Worm (Caenorhabditis elegans) whole organism, young adult: ENCODE results near the gene F08G2.7.

ENCODE experiments used
- B0019.2 ChIP-seq: fragments of 200-800 bp; sonication (Bioruptor generic); conservative IDR thresholded peaks from 2 replicates; pipeline ENCODE4 v1.3.6; 2022; ENCODE audit warnings: missing genetic modification reagents, missing genetic modification characterization, missing compliant biosample characterization
- C17E4.6 ChIP-seq: fragments of 200-800 bp; sonication (Bioruptor generic); IDR thresholded peaks from 2 replicates; pipeline ENCODE4 v1.3.6; 2022; ENCODE audit warnings: missing genetic modification reagents, missing genetic modification characterization, missing compliant biosample characterization
- F10E7.11 ChIP-seq: sonication (generic microtip); optimal IDR thresholded peaks from 2 replicates; lab custom pipeline; 2017; ENCODE audit warnings: mild to moderate bottlenecking, missing genetic modification characterization, moderate library complexity, missing compliant biosample characterization
- F23B12.7 ChIP-seq: sonication (generic microtip); optimal IDR thresholded peaks from 2 replicates; lab custom pipeline; 2017; ENCODE audit warnings: missing genetic modification characterization, mild to moderate bottlenecking, missing compliant biosample characterization, antibody characterized with exemption, moderate library complexity; ENCODE audit not compliant: insufficient read depth
- F39B2.1 ChIP-seq: fragments of 200-800 bp; sonication (Bioruptor generic); IDR thresholded peaks from 2 replicates; pipeline ENCODE4 v1.3.6; 2022; ENCODE audit warnings: missing genetic modification reagents, missing genetic modification characterization, missing compliant biosample characterization
- F57A8.1 ChIP-seq: fragments of 200-800 bp; sonication (Bioruptor generic); optimal IDR thresholded peaks from 2 replicates; lab custom pipeline; 2018; ENCODE audit warnings: mild to moderate bottlenecking, missing genetic modification characterization, moderate library complexity, missing compliant biosample characterization
- Y53G8AR.9 ChIP-seq: fragments of 200-800 bp; sonication (Bioruptor generic); conservative IDR thresholded peaks from 2 replicates; pipeline ENCODE4 v1.3.6; 2022; ENCODE audit warnings: missing genetic modification reagents, missing genetic modification characterization, missing compliant biosample characterization
- Y95B8A.8 ChIP-seq: fragments of 200-800 bp; sonication (Bioruptor generic); IDR thresholded peaks from 2 replicates; pipeline ENCODE4 v1.3.6; 2022; ENCODE audit warnings: missing genetic modification reagents, missing genetic modification characterization, missing compliant biosample characterization
- akir-1 ChIP-seq: fragments of 200-800 bp; sonication (Bioruptor generic); optimal IDR thresholded peaks from 2 replicates; lab custom pipeline; 2018; ENCODE audit warnings: mild to moderate bottlenecking, missing genetic modification characterization, moderate library complexity, missing compliant biosample characterization
- ama-1 ChIP-seq, 3 experiments: fragments of 150-350 bp in 1 of 3; sonication (generic microtip) in 2 of 3; optimal IDR thresholded peaks; 2 replicates each; lab custom pipeline; 2014 to 2018; ENCODE audit warnings: missing biosample characterization in 2 of 3, missing genetic modification characterization in 2 of 3, missing genetic modification reagents in 2 of 3
- athp-1 ChIP-seq: sonication (generic microtip); optimal IDR thresholded peaks from 2 replicates; lab custom pipeline; 2017; ENCODE audit warnings: mild to moderate bottlenecking, missing genetic modification characterization, missing compliant biosample characterization
- attf-6 ChIP-seq: fragments of 200-800 bp; sonication (Bioruptor generic); IDR thresholded peaks from 2 replicates; pipeline ENCODE4 v1.3.6; 2022; ENCODE audit warnings: missing genetic modification reagents, missing genetic modification characterization, missing compliant biosample characterization
- bed-2 ChIP-seq: fragments of 200-800 bp; sonication (Bioruptor generic); IDR thresholded peaks from 2 replicates; pipeline ENCODE4 v1.3.6; 2022; ENCODE audit warnings: missing genetic modification reagents, missing genetic modification characterization, missing compliant biosample characterization
- ccch-3 ChIP-seq: fragments of 200-800 bp; sonication (Bioruptor generic); optimal IDR thresholded peaks from 2 replicates; lab custom pipeline; 2018; ENCODE audit warnings: mild to moderate bottlenecking, missing genetic modification characterization, missing compliant biosample characterization
- cebp-1 ChIP-seq, 2 experiments: fragments of 200-800 bp in 1 of 2; sonication (Bioruptor generic) in 1 of 2; sonication (generic microtip) in 1 of 2; IDR thresholded peaks in 1 of 2; optimal IDR thresholded peaks in 1 of 2; 2 replicates each; pipeline versions ENCODE4 v1.3.6 to Lab custom; 2017 to 2022; ENCODE audit warnings: missing compliant biosample characterization in 2 of 2, missing genetic modification characterization in 2 of 2, mild to moderate bottlenecking in 1 of 2, missing genetic modification reagents in 1 of 2, moderate library complexity in 1 of 2
- ceh-58 ChIP-seq: fragments of 200-800 bp; sonication (Bioruptor generic); IDR thresholded peaks from 2 replicates; pipeline ENCODE4 v1.3.6; 2022; ENCODE audit warnings: missing genetic modification characterization, missing compliant biosample characterization
- ceh-91 ChIP-seq: fragments of 200-800 bp; sonication (Bioruptor generic); IDR thresholded peaks from 2 replicates; pipeline ENCODE4 v1.3.6; 2022; ENCODE audit warnings: missing genetic modification reagents, missing genetic modification characterization, missing compliant biosample characterization
- dpl-1 ChIP-seq: fragments of 150-350 bp; optimal IDR thresholded peaks from 2 replicates; lab custom pipeline; 2014; ENCODE audit warnings: missing biosample characterization, missing genetic modification reagents, missing genetic modification characterization
- egl-18 ChIP-seq: fragments of 200-800 bp; sonication (Bioruptor generic); IDR thresholded peaks from 2 replicates; pipeline ENCODE4 v1.3.6; 2022; ENCODE audit warnings: missing genetic modification reagents, missing genetic modification characterization, missing compliant biosample characterization
- ekl-4 ChIP-seq: fragments of 200-800 bp; sonication (Bioruptor generic); IDR thresholded peaks from 2 replicates; pipeline ENCODE4 v1.3.6; 2022; ENCODE audit warnings: missing genetic modification reagents, missing genetic modification characterization, missing compliant biosample characterization
- fkh-3 ChIP-seq: sonication (generic microtip); optimal IDR thresholded peaks from 2 replicates; lab custom pipeline; 2016; ENCODE audit warnings: mild to moderate bottlenecking, missing genetic modification characterization, missing compliant biosample characterization
- hlh-26 ChIP-seq: fragments of 200-800 bp; sonication (Bioruptor generic); conservative IDR thresholded peaks from 2 replicates; pipeline ENCODE4 v1.3.6; 2022; ENCODE audit warnings: missing genetic modification reagents, missing genetic modification characterization, missing compliant biosample characterization
- let-607 ChIP-seq, 2 experiments: fragments of 200-800 bp in 1 of 2; sonication (Bioruptor generic) in 1 of 2; sonication (generic microtip) in 1 of 2; optimal IDR thresholded peaks; 2 replicates each; lab custom pipeline; 2016 to 2018; ENCODE audit warnings: mild to moderate bottlenecking in 2 of 2, missing compliant biosample characterization in 2 of 2, missing genetic modification characterization in 2 of 2, moderate library complexity in 2 of 2, missing genotype in 1 of 2
- lin-54 ChIP-seq: fragments of 200-800 bp; sonication (Bioruptor generic); optimal IDR thresholded peaks from 2 replicates; lab custom pipeline; 2018; ENCODE audit warnings: mild to moderate bottlenecking, missing genetic modification characterization, missing compliant biosample characterization
- lir-1 ChIP-seq: fragments of 200-800 bp; sonication (Bioruptor generic); conservative IDR thresholded peaks from 2 replicates; pipeline ENCODE4 v1.3.6; 2022; ENCODE audit warnings: missing genetic modification reagents, missing genetic modification characterization, missing compliant biosample characterization
- lsl-1 ChIP-seq: fragments of 200-800 bp; sonication (Bioruptor generic); optimal IDR thresholded peaks from 2 replicates; lab custom pipeline; 2018; ENCODE audit warnings: mild to moderate bottlenecking, missing genetic modification characterization, moderate library complexity, missing compliant biosample characterization
- madf-8 ChIP-seq: fragments of 200-800 bp; sonication (Bioruptor generic); conservative IDR thresholded peaks from 2 replicates; pipeline ENCODE4 v1.3.6; 2022; ENCODE audit warnings: missing genetic modification reagents, missing genetic modification characterization, missing compliant biosample characterization
- mcd-1 ChIP-seq: fragments of 200-800 bp; sonication (Bioruptor generic); IDR thresholded peaks from 2 replicates; pipeline ENCODE4 v1.3.6; 2022; ENCODE audit warnings: missing genetic modification reagents, missing genetic modification characterization, missing compliant biosample characterization
- mel-28 ChIP-seq: sonication (generic microtip); optimal IDR thresholded peaks from 2 replicates; lab custom pipeline; 2016; ENCODE audit warnings: borderline replicate concordance, mild to moderate bottlenecking, missing genetic modification characterization, missing compliant biosample characterization
- mes-4 ChIP-seq: sonication (generic microtip); optimal IDR thresholded peaks from 2 replicates; lab custom pipeline; 2016; ENCODE audit warnings: missing genotype, missing genetic modification characterization, missing compliant biosample characterization
- nfya-2 ChIP-seq: fragments of 200-800 bp; sonication (Bioruptor generic); IDR thresholded peaks from 2 replicates; pipeline ENCODE4 v1.3.6; 2022; ENCODE audit warnings: missing genetic modification reagents, missing genetic modification characterization, missing compliant biosample characterization
- nhr-120 ChIP-seq: fragments of 200-800 bp; sonication (Bioruptor generic); IDR thresholded peaks from 2 replicates; pipeline ENCODE4 v1.3.6; 2022; ENCODE audit warnings: missing genetic modification characterization, missing compliant biosample characterization
- nhr-90 ChIP-seq: sonication (generic microtip); optimal IDR thresholded peaks from 2 replicates; lab custom pipeline; 2016; ENCODE audit warnings: missing genotype, mild to moderate bottlenecking, missing genetic modification characterization, missing compliant biosample characterization
- rcor-1 ChIP-seq: fragments of 200-800 bp; sonication (Bioruptor generic); IDR thresholded peaks from 2 replicates; pipeline ENCODE4 v1.3.6; 2022; ENCODE audit warnings: missing genetic modification reagents, missing genetic modification characterization, missing compliant biosample characterization
- rpc-1 ChIP-seq, 2 experiments: fragments of 150-350 bp in 1 of 2; sonication (generic microtip) in 1 of 2; optimal IDR thresholded peaks; 2 replicates each; lab custom pipeline; 2014 to 2018; ENCODE audit warnings: missing biosample characterization in 1 of 2, missing genetic modification characterization in 1 of 2, missing genetic modification reagents in 1 of 2, missing genotype in 1 of 2
- sea-2 ChIP-seq: fragments of 200-800 bp; sonication (Bioruptor generic); IDR thresholded peaks from 2 replicates; pipeline ENCODE4 v1.3.6; 2022; ENCODE audit warnings: missing genetic modification characterization, missing compliant biosample characterization
- somi-1 ChIP-seq: fragments of 200-800 bp; sonication (Bioruptor generic); optimal IDR thresholded peaks from 2 replicates; lab custom pipeline; 2018; ENCODE audit warnings: mild to moderate bottlenecking, missing genetic modification characterization, missing compliant biosample characterization
- sptf-2 ChIP-seq: fragments of 200-800 bp; sonication (Bioruptor generic); optimal IDR thresholded peaks from 2 replicates; lab custom pipeline; 2018; ENCODE audit warnings: mild to moderate bottlenecking, missing genetic modification characterization, missing compliant biosample characterization
- tbp1 ChIP-seq: fragments of 200-800 bp; sonication (Bioruptor generic); optimal IDR thresholded peaks from 2 replicates; lab custom pipeline; 2018; ENCODE audit warnings: mild to moderate bottlenecking, missing genetic modification characterization, missing compliant biosample characterization
- zfh-2 ChIP-seq: fragments of 200-800 bp; sonication (Bioruptor generic); conservative IDR thresholded peaks from 2 replicates; pipeline ENCODE4 v1.3.6; 2022; ENCODE audit warnings: missing genetic modification reagents, missing genetic modification characterization, missing compliant biosample characterization
- ztf-18 ChIP-seq: sonication (generic microtip); optimal IDR thresholded peaks from 2 replicates; lab custom pipeline; 2016; ENCODE audit warnings: missing genotype, mild to moderate bottlenecking, missing genetic modification characterization, missing compliant biosample characterization
- ztf-25 ChIP-seq: fragments of 200-800 bp; sonication (Bioruptor generic); IDR thresholded peaks from 2 replicates; pipeline ENCODE4 v1.3.6; 2022; ENCODE audit warnings: missing genetic modification reagents, missing genetic modification characterization, missing compliant biosample characterization
- ztf-28 ChIP-seq: fragments of 200-800 bp; sonication (Bioruptor generic); IDR thresholded peaks from 2 replicates; pipeline ENCODE4 v1.3.6; 2022; ENCODE audit warnings: missing genetic modification reagents, missing genetic modification characterization, missing compliant biosample characterization

Gene F08G2.7

DNA sequence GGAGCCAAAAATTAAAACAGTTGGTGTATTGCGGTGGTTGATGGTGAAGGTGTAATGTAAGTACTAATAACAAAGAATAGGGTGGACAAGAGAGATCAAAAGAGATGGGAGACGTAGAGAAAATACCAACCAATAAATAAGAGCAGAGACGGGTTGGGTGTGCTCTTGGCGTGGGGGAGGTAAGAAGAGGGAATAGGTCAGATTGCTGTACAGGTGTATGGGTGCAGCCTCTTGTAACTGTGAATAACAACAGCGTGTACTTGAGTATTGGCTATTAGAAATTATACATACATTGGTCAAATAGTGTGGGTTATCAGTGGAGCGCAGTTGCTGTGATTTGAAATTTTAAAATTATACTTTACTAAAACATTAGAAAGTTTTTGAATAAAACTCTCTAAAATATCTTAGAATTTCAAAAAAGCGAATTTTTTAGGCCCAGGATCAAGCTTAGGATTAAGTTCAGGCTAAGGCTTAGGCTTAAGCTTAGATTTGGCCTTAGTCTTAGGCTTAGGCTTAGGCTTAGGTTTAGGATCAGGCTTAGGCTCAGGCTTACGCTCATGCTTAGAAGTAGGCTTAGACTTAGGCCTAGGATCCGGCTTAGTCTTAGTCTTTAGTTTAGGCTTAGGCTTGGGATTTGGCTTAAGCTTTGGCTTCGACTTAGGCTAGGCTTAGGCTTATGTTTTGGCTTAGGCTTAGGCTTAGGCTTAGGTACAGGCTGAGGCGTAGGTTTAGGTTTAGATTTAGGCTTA lies at the start of gene F08G2.7:
Gene F08G2.7, minus strand, starts transcription at position 51 of the 749 bp plus-strand sequence.
- TF ChIP-seq zfh-2 (GFP tag; lab: Robert Waterston, UW) (no peak), nhr-120 (GFP tag; lab: Robert Waterston, UW) (no peak), madf-8 (GFP tag; lab: Robert Waterston, UW) (no peak), let-607 (tag; optimal IDR thresholded peaks at IDR 0.05; lab: Kevin White, UChicago) (no peak), somi-1 (GFP tag; lab: Kevin White, UChicago) (no peak), hlh-26 (no peak), lin-54 (GFP tag; lab: Kevin White, UChicago) (no peak), akir-1 (GFP tag; lab: Kevin White, UChicago) (no peak), F23B12.7 (tag; lab: Kevin White, UChicago) (no peak), dpl-1 (GFP tag; lab: Kevin White, UChicago) (no peak), Y95B8A.8 (GFP tag; lab: Robert Waterston, UW) (no peak), cebp-1 (GFP tag; IDR thresholded peaks at IDR 0.05; lab: Robert Waterston, UW) (no peak), cebp-1 (tag; optimal IDR thresholded peaks at IDR 0.05; lab: Kevin White, UChicago) (no peak), egl-18 (GFP tag; lab: Robert Waterston, UW) (no peak)
- TF ChIP-seq, all 124 proteins: peak for 0

DNA sequence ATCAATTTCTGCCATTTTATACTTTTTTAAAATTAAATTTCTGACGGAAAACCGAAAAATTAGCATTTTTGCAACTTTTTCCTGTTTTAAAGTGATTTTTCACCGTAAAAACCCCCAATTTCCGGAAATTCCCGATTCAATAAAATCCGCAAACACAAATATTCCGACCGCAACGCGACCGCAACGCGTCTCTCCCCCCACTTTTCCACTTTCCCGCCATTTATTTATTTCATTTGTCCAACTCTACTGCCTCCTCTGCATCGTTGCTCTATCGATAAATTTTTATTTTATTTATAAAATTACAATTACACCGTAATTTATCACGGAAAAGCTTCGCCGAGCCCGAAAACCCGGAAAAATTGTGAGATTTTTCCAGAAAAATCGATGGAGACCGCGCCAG lies 47.3 kb upstream of the F08G2.7 start, which contains the start of gene mcd-1:
Gene mcd-1, plus strand, starts transcription at position 267 of the 400 bp plus-strand sequence.
- TF ChIP-seq attf-6 (GFP tag; lab: Robert Waterston, UW) (no peak), C17E4.6 (GFP tag; lab: Robert Waterston, UW) (no peak), dpl-1 (GFP tag; lab: Kevin White, UChicago) (peak; percentile 64), mcd-1 (peak; percentile 83), akir-1 (GFP tag; lab: Kevin White, UChicago) (no peak), ztf-25 (GFP tag; lab: Robert Waterston, UW) (no peak), hlh-26 (no peak), B0019.2 (GFP tag; lab: Robert Waterston, UW) (no peak), ceh-58 (no peak), rpc-1 (optimal IDR thresholded peaks at IDR 0.05; lab: Kevin White, UChicago) (no peak), rpc-1 (tag; optimal IDR thresholded peaks at IDR 0.05; lab: Kevin White, UChicago) (no peak), ekl-4 (no peak), zfh-2 (GFP tag; lab: Robert Waterston, UW) (no peak), rcor-1 (GFP tag; lab: Robert Waterston, UW) (peak; percentile 38; the same call in 1 of the 2 replicates), Y53G8AR.9 (no peak), nhr-90 (tag; lab: Kevin White, UChicago) (no peak), bed-2 (no peak), athp-1 (tag; lab: Kevin White, UChicago) (no peak), ztf-28 (no peak), F10E7.11 (tag; lab: Kevin White, UChicago) (no peak), ccch-3 (no peak), F57A8.1 (GFP tag; lab: Kevin White, UChicago) (no peak), tbp1 (GFP tag; lab: Kevin White, UChicago) (no peak), ztf-18 (tag; lab: Kevin White, UChicago) (no peak), lir-1 (GFP tag; lab: Robert Waterston, UW) (no peak), fkh-3 (tag; lab: Kevin White, UChicago) (no peak), ama-1 (optimal IDR thresholded peaks at IDR 0.05; lab: Kevin White, UChicago) (no peak), ama-1 (GFP tag; optimal IDR thresholded peaks at IDR 0.05; lab: Kevin White, UChicago) (no peak), mel-28 (no peak), ceh-91 (GFP tag; lab: Robert Waterston, UW) (peak; percentile 50), lsl-1 (peak; percentile 54), somi-1 (GFP tag; lab: Kevin White, UChicago) (no peak), F39B2.1 (GFP tag; lab: Robert Waterston, UW) (no peak), egl-18 (GFP tag; lab: Robert Waterston, UW) (no peak), sea-2 (GFP tag; lab: Robert Waterston, UW) (no peak), sptf-2 (no peak), mes-4 (tag; lab: Kevin White, UChicago) (no peak), nfya-2 (GFP tag; lab: Robert Waterston, UW) (no peak)
